Worm (Caenorhabditis elegans) whole organism, L4 larva: Measurements from ENCODE around the gene C23H5.11.

Experiments used
- daf-16 ChIP-seq, 3 experiments: sonication (generic microtip); optimal IDR thresholded peaks; 2 replicates each; lab custom pipeline; 2016 to 2017; ENCODE audit warnings: missing genetic modification characterization in 3 of 3, missing genetic modification reagents in 3 of 3, mild to moderate bottlenecking in 2 of 3, missing compliant biosample characterization in 2 of 3, missing biosample characterization in 1 of 3, moderate library complexity in 1 of 3
- fkh-10 ChIP-seq: fragments of 150-350 bp; optimal IDR thresholded peaks from 2 replicates; lab custom pipeline; 2014; ENCODE audit warnings: missing biosample characterization, missing genetic modification reagents, missing genetic modification characterization
- lsy-2 ChIP-seq, 2 experiments: fragments of 150-350 bp in 1 of 2; sonication (generic microtip) in 1 of 2; optimal IDR thresholded peaks; 2 replicates each; lab custom pipeline; 2014 to 2017; ENCODE audit warnings: missing biosample characterization in 2 of 2, missing genetic modification characterization in 2 of 2
- mdl-1 ChIP-seq, 2 experiments: fragments of 150-350 bp in 1 of 2; sonication (generic microtip) in 1 of 2; optimal IDR thresholded peaks; 2 replicates each; lab custom pipeline; 2014 to 2017; ENCODE audit warnings: missing biosample characterization in 2 of 2, missing genetic modification characterization in 2 of 2
- mes-2 ChIP-seq: sonication (generic microtip); optimal IDR thresholded peaks from 2 replicates; lab custom pipeline; 2016; ENCODE audit warnings: missing genotype, mild to moderate bottlenecking, missing genetic modification characterization, missing compliant biosample characterization; ENCODE audit not compliant: poor library complexity, severe bottlenecking
- nhr-10 ChIP-seq: fragments of 150-350 bp; optimal IDR thresholded peaks from 2 replicates; lab custom pipeline; 2014; ENCODE audit warnings: missing biosample characterization, missing genetic modification characterization
- php-3 ChIP-seq: fragments of 200-800 bp; sonication (Bioruptor generic); IDR thresholded peaks from 2 replicates; pipeline ENCODE4 v1.3.6; 2022; ENCODE audit warnings: missing genetic modification reagents, missing genetic modification characterization, missing compliant biosample characterization
- pqm-1 ChIP-seq: sonication (generic microtip); optimal IDR thresholded peaks from 2 replicates; lab custom pipeline; 2017; ENCODE audit warnings: missing biosample characterization, missing genetic modification characterization
- sdz-12 ChIP-seq: fragments of 200-800 bp; sonication (Bioruptor generic); optimal IDR thresholded peaks from 2 replicates; lab custom pipeline; 2018; ENCODE audit warnings: mild to moderate bottlenecking, missing genetic modification characterization, missing compliant biosample characterization
- snpc-4 ChIP-seq: fragments of 150-350 bp; optimal IDR thresholded peaks from 2 replicates; lab custom pipeline; 2014; ENCODE audit warnings: missing biosample characterization, missing genetic modification characterization
- unc-130 ChIP-seq: sonication (generic microtip); optimal IDR thresholded peaks from 2 replicates; lab custom pipeline; 2016; ENCODE audit warnings: missing genetic modification reagents, missing genetic modification characterization, missing compliant biosample characterization
- zag-1 ChIP-seq: fragments of 150-350 bp; optimal IDR thresholded peaks from 2 replicates; lab custom pipeline; 2014; ENCODE audit warnings: missing biosample characterization, missing genetic modification characterization
- ztf-11 ChIP-seq: fragments of 150-350 bp; optimal IDR thresholded peaks from 2 replicates; lab custom pipeline; 2014; ENCODE audit warnings: missing biosample characterization, missing genetic modification characterization

DNA sequence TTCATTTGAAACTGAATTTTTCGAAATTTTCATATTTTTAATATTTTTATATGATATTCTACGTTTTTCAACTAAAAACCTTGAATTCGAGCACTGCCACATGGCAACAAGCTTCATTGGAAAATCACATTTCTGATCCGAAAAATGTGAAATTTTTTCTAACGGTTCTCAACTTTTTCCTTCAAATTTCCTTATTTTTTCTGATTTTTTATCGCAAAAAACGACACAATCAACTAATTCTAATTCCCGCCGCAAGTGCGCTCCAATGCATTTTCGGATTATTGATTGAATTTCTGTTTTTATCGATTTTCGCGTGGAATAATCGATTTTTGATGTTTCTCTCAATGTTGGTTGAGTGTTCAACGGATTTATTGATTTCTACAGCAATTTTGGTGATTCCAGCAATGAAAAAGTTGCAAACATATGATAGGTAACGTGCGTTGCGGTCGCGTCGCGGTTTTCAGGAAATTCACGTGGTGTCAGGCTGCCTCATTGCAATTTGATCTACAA, 33.8 kb upstream of the C23H5.11 start, which contains the start of gene C23H5.12:
- TF ChIP-seq mes-2 (tag; lab: Kevin White, UChicago) (no peak), sdz-12 (GFP tag; lab: Kevin White, UChicago) (no peak), ztf-11 (tag; lab: Kevin White, UChicago) (no peak), snpc-4 (tag; lab: Kevin White, UChicago) (no peak), nhr-10 (tag; lab: Kevin White, UChicago) (no peak), unc-130 (GFP tag; lab: Kevin White, UChicago) (no peak), fkh-10 (GFP tag; lab: Kevin White, UChicago) (no peak), lsy-2 (tag; optimal IDR thresholded peaks at IDR 0.05; lab: Kevin White, UChicago) (no peak), daf-16 (GFP tag; optimal IDR thresholded peaks at IDR 0.05; lab: Kevin White, UChicago) (no peak), daf-16 (tag; optimal IDR thresholded peaks at IDR 0.05; lab: Kevin White, UChicago) (no peak), zag-1 (tag; lab: Kevin White, UChicago) (no peak), mdl-1 (tag; optimal IDR thresholded peaks at IDR 0.05; lab: Kevin White, UChicago) (no peak), pqm-1 (tag; lab: Kevin White, UChicago) (no peak), php-3 (GFP tag; lab: Robert Waterston, UW) (no peak)
